Worm (Caenorhabditis elegans) whole organism, mixed stage, embryonic: ENCODE measurements around the gene fbxb-40.

Experiments used
- elt-1 ChIP-seq: sonication (generic microtip); optimal IDR thresholded peaks from 2 replicates; lab custom pipeline; 2017; ENCODE audit warnings: missing genetic modification characterization, mild to moderate bottlenecking, missing compliant biosample characterization, antibody characterized with exemption, moderate library complexity, borderline replicate concordance; ENCODE audit not compliant: insufficient read depth
- elt-3 ChIP-seq: fragments of 150-350 bp; optimal IDR thresholded peaks from 2 replicates; lab custom pipeline; 2014; ENCODE audit warnings: missing biosample characterization, missing genetic modification characterization
- snpc-4 ChIP-seq: fragments of 150-350 bp; optimal IDR thresholded peaks from 2 replicates; lab custom pipeline; 2014; ENCODE audit warnings: missing biosample characterization, missing genetic modification characterization
- ztf-11 ChIP-seq: fragments of 150-350 bp; optimal IDR thresholded peaks from 2 replicates; lab custom pipeline; 2014; ENCODE audit warnings: missing biosample characterization, missing genetic modification characterization

DNA sequence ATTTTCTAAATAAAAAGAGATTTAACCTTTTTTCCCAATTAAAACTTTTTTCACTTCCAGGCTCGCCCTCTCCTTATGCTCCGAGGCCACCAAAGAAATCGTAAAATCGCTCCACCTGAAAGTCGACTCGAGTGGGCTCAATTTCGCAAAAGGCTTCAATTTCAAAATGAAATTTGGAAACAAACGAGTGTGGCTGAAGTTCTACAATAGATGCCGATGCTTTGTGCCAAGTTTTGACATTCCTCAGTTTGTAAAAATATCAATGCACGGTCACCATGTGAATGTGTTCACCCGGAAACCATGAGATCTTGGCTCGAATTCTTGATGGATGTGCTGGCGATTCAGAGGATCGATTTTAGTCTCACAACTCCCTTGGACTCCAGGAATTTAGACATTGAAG is 23.1 kb downstream of the fbxb-40 start, which contains the start of gene M01D1.12:
- TF ChIP-seq elt-3 (tag; lab: Kevin White, UChicago) (no peak), snpc-4 (tag; lab: Kevin White, UChicago) (no peak), ztf-11 (tag; lab: Kevin White, UChicago) (no peak), elt-1 (tag; lab: Kevin White, UChicago) (no peak)
